Worm (Caenorhabditis elegans) whole organism, young adult: Measurements from ENCODE around the gene C56C10.7.
A peak's percentile ranks its signal among the peaks of the same experiment; 100 is the strongest.

Source experiments
- F33H1.4 ChIP-seq: fragments of 200-800 bp; sonication (Bioruptor generic); IDR thresholded peaks from 2 replicates; pipeline ENCODE4 v1.3.6; 2022; ENCODE audit warnings: missing genetic modification reagents, missing genetic modification characterization, missing compliant biosample characterization
- F57A8.1 ChIP-seq: fragments of 200-800 bp; sonication (Bioruptor generic); optimal IDR thresholded peaks from 2 replicates; lab custom pipeline; 2018; ENCODE audit warnings: mild to moderate bottlenecking, missing genetic modification characterization, moderate library complexity, missing compliant biosample characterization
- akir-1 ChIP-seq: fragments of 200-800 bp; sonication (Bioruptor generic); optimal IDR thresholded peaks from 2 replicates; lab custom pipeline; 2018; ENCODE audit warnings: mild to moderate bottlenecking, missing genetic modification characterization, moderate library complexity, missing compliant biosample characterization
- dpl-1 ChIP-seq: fragments of 150-350 bp; optimal IDR thresholded peaks from 2 replicates; lab custom pipeline; 2014; ENCODE audit warnings: missing biosample characterization, missing genetic modification reagents, missing genetic modification characterization
- efl-1 ChIP-seq: fragments of 150-350 bp; optimal IDR thresholded peaks from 2 replicates; lab custom pipeline; 2014; ENCODE audit warnings: missing biosample characterization, missing genetic modification reagents, missing genetic modification characterization
- ets-4 ChIP-seq: fragments of 200-800 bp; sonication (Bioruptor generic); optimal IDR thresholded peaks from 2 replicates; lab custom pipeline; 2018; ENCODE audit warnings: mild to moderate bottlenecking, missing genetic modification characterization, missing compliant biosample characterization
- nhr-80 ChIP-seq: sonication (generic microtip); optimal IDR thresholded peaks from 2 replicates; lab custom pipeline; 2016; ENCODE audit warnings: missing genetic modification characterization, missing compliant biosample characterization
- tbx-9 ChIP-seq: sonication (generic microtip); optimal IDR thresholded peaks from 2 replicates; lab custom pipeline; 2016; ENCODE audit warnings: borderline replicate concordance, missing genetic modification characterization, inconsistent platforms, missing compliant biosample characterization

DNA sequence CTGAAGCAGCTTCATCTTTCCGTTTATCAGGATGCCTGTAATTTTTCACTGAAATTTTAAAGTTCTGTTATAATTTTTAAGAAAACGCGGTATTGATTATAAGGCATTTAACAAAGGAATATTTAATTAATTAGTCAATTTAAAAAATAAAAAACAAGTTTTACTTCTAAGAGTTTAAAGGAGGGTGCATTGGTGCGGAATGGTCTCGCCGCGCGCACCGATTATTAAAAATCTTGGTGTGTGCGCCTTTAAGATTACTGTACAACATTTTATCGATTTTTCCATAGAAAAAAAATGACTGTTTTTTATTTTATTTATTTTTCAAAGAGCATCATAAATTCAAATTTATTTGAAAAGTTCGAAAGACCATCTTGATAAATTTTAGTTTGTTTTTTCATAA is 10.1 kb upstream of the C56C10.7 start:
- TF ChIP-seq F57A8.1 (no peak), F33H1.4 (GFP tag; lab: Robert Waterston, UW) (peak; percentile 83), akir-1 (no peak), efl-1 (GFP tag; lab: Kevin White, UChicago) (peak; percentile 15), ets-4 (GFP tag; lab: Kevin White, UChicago) (no peak), nhr-80 (tag; lab: Kevin White, UChicago) (no peak), tbx-9 (tag; lab: Kevin White, UChicago) (no peak), dpl-1 (GFP tag; lab: Kevin White, UChicago) (no peak)
